Fruit fly (Drosophila melanogaster) whole organism, wandering third instar larva: ENCODE data around the gene CNMa.

Source experiments
- Abd-B ChIP-seq: fragments of >200 bp; optimal IDR thresholded peaks from 2 replicates; lab custom pipeline; 2017; ENCODE audit warnings: missing biosample characterization, missing genetic modification characterization
- Dfd ChIP-seq: fragments of >200 bp; optimal IDR thresholded peaks from 2 replicates; lab custom pipeline; 2017; ENCODE audit warnings: missing biosample characterization, missing genetic modification characterization
- Hr78 ChIP-seq: fragments of >200 bp; optimal IDR thresholded peaks from 2 replicates; lab custom pipeline; 2017; ENCODE audit warnings: missing biosample characterization, missing genetic modification characterization
- OdsH ChIP-seq: fragments of 200-800 bp; sonication (Bioruptor generic); optimal IDR thresholded peaks from 2 replicates; lab custom pipeline; 2016; ENCODE audit warnings: missing biosample characterization, mild to moderate bottlenecking, missing genetic modification characterization
- ey ChIP-seq: fragments of 200-800 bp; sonication (Bioruptor generic); optimal IDR thresholded peaks from 2 replicates; lab custom pipeline; 2016; ENCODE audit warnings: missing biosample characterization, missing genetic modification characterization
- h ChIP-seq: fragments of 200-800 bp; sonication (Bioruptor generic); optimal IDR thresholded peaks from 3 replicates; lab custom pipeline; 2016; ENCODE audit warnings: missing biosample characterization, mild to moderate bottlenecking, missing genetic modification characterization
- rgr ChIP-seq: fragments of 200-800 bp; sonication (Bioruptor generic); optimal IDR thresholded peaks from 3 replicates; lab custom pipeline; 2016; ENCODE audit warnings: missing biosample characterization, mild to moderate bottlenecking, missing genetic modification characterization
- tai ChIP-seq: sonication (Bioruptor generic); optimal IDR thresholded peaks from 2 replicates; lab custom pipeline; 2016; ENCODE audit warnings: missing biosample characterization, missing genetic modification characterization

dm6 chr3L:1808631-1809030, 46.8 kb downstream of the CNMa start:
- no peak for TF ChIP-seq Hr78 (GFP tag; lab: Kevin White, UChicago)
- peak; percentile 43 for TF ChIP-seq OdsH
- TF ChIP-seq ey (GFP tag; lab: Kevin White, UChicago), result peak; percentile 52
- no peak for TF ChIP-seq Abd-B (GFP tag; lab: Kevin White, UChicago)
- peak; percentile 77 for TF ChIP-seq h (GFP tag; lab: Kevin White, UChicago)
- peak; percentile 70 for TF ChIP-seq rgr
- no peak for TF ChIP-seq Dfd (GFP tag; lab: Kevin White, UChicago)
- no peak for TF ChIP-seq tai (GFP tag; lab: Kevin White, UChicago)
